Fruit fly (Drosophila melanogaster) whole organism, embryonic: Measurements from ENCODE around the gene Plc21C.

Experiments
- Bdp1 ChIP-seq: fragments of 200-800 bp; sonication (Bioruptor generic); optimal IDR thresholded peaks from 3 replicates; lab custom pipeline; 2016; ENCODE audit warnings: missing biosample characterization, missing genetic modification characterization
- CG10431 ChIP-seq: fragments of 200-800 bp; sonication (Bioruptor generic); optimal IDR thresholded peaks from 3 replicates; lab custom pipeline; 2018; ENCODE audit warnings: missing biosample characterization, mild to moderate bottlenecking, missing genetic modification characterization
- CG12299 ChIP-seq: fragments of 200-800 bp; sonication (Bioruptor generic); optimal IDR thresholded peaks from 2 replicates; lab custom pipeline; 2018; ENCODE audit warnings: missing biosample characterization, mild to moderate bottlenecking, missing genetic modification characterization
- CG30403 ChIP-seq: fragments of 200-800 bp; sonication (Bioruptor generic); optimal IDR thresholded peaks from 3 replicates; lab custom pipeline; 2016; ENCODE audit warnings: missing biosample characterization, missing genetic modification characterization
- CG4854 ChIP-seq: fragments of 200-800 bp; sonication (Bioruptor generic); optimal IDR thresholded peaks from 2 replicates; lab custom pipeline; 2016; ENCODE audit warnings: missing biosample characterization, missing genetic modification characterization, inconsistent platforms
- CG7963 ChIP-seq: fragments of 200-800 bp; sonication (Bioruptor generic); IDR thresholded peaks from 3 replicates; pipeline ENCODE4 v1.3.6; 2022; ENCODE audit warnings: missing biosample characterization, missing genetic modification characterization; ENCODE audit not compliant: partially characterized antibody
- CG7987 ChIP-seq: fragments of 200-800 bp; sonication (Bioruptor generic); optimal IDR thresholded peaks from 2 replicates; lab custom pipeline; 2018; ENCODE audit warnings: missing biosample characterization, mild to moderate bottlenecking, missing genetic modification characterization, moderate library complexity
- Deaf1 ChIP-seq: fragments of 200-800 bp; optimal IDR thresholded peaks from 3 replicates; lab custom pipeline; 2019; ENCODE audit warnings: missing biosample characterization, mild to moderate bottlenecking, missing genetic modification characterization, moderate library complexity
- Dp ChIP-seq: fragments of 200-800 bp; sonication (Bioruptor generic); optimal IDR thresholded peaks from 2 replicates; lab custom pipeline; 2018; ENCODE audit warnings: missing biosample characterization, mild to moderate bottlenecking, missing genetic modification characterization, moderate library complexity
- Ets97D ChIP-seq: fragments of 200-800 bp; sonication (Bioruptor generic); optimal IDR thresholded peaks from 3 replicates; lab custom pipeline; 2016; ENCODE audit warnings: missing biosample characterization, missing genetic modification characterization
- Hmr ChIP-seq: fragments of 200-800 bp; sonication (Bioruptor generic); optimal IDR thresholded peaks from 3 replicates; lab custom pipeline; 2017; ENCODE audit warnings: mild to moderate bottlenecking, missing biosample characterization, missing genetic modification reagents, missing genetic modification characterization
- Jarid2 ChIP-seq: fragments of 200-800 bp; sonication (Bioruptor generic); optimal IDR thresholded peaks from 3 replicates; lab custom pipeline; 2017; ENCODE audit warnings: mild to moderate bottlenecking, missing biosample characterization, missing genetic modification reagents, missing genetic modification characterization
- Myb ChIP-seq: fragments of 200-800 bp; sonication (Bioruptor generic); optimal IDR thresholded peaks from 2 replicates; lab custom pipeline; 2016; ENCODE audit warnings: missing biosample characterization, missing genetic modification characterization
- NC2α ChIP-seq: fragments of 200-800 bp; sonication (Bioruptor generic); optimal IDR thresholded peaks from 2 replicates; lab custom pipeline; 2016; ENCODE audit warnings: missing biosample characterization, missing genetic modification characterization
- amos ChIP-seq: fragments of 200-800 bp; sonication (Bioruptor generic); IDR thresholded peaks from 2 replicates; pipeline ENCODE4 v1.3.6; 2022; ENCODE audit warnings: missing biosample characterization, missing genetic modification characterization; ENCODE audit not compliant: partially characterized antibody
- bab2 ChIP-seq: fragments of 200-800 bp; sonication (Bioruptor generic); optimal IDR thresholded peaks from 2 replicates; lab custom pipeline; 2016; ENCODE audit warnings: missing biosample characterization, missing genetic modification characterization
- br ChIP-seq: fragments of >200 bp; optimal IDR thresholded peaks from 2 replicates; lab custom pipeline; 2017
- knrl ChIP-seq: fragments of 200-800 bp; sonication (Bioruptor generic); IDR thresholded peaks from 3 replicates; pipeline ENCODE4 v1.3.6; 2022; ENCODE audit warnings: missing biosample characterization, missing genetic modification characterization; ENCODE audit not compliant: partially characterized antibody
- toy ChIP-seq: fragments of 200-800 bp; sonication (Bioruptor generic); IDR thresholded peaks from 2 replicates; pipeline ENCODE4 v1.3.6; 2022; ENCODE audit warnings: missing biosample characterization, missing genetic modification characterization
- tup ChIP-seq: fragments of 200-800 bp; sonication (Bioruptor generic); optimal IDR thresholded peaks from 2 replicates; lab custom pipeline; 2016; ENCODE audit warnings: missing biosample characterization, mild to moderate bottlenecking, missing genetic modification characterization, moderate library complexity

Gene Plc21C

DNA sequence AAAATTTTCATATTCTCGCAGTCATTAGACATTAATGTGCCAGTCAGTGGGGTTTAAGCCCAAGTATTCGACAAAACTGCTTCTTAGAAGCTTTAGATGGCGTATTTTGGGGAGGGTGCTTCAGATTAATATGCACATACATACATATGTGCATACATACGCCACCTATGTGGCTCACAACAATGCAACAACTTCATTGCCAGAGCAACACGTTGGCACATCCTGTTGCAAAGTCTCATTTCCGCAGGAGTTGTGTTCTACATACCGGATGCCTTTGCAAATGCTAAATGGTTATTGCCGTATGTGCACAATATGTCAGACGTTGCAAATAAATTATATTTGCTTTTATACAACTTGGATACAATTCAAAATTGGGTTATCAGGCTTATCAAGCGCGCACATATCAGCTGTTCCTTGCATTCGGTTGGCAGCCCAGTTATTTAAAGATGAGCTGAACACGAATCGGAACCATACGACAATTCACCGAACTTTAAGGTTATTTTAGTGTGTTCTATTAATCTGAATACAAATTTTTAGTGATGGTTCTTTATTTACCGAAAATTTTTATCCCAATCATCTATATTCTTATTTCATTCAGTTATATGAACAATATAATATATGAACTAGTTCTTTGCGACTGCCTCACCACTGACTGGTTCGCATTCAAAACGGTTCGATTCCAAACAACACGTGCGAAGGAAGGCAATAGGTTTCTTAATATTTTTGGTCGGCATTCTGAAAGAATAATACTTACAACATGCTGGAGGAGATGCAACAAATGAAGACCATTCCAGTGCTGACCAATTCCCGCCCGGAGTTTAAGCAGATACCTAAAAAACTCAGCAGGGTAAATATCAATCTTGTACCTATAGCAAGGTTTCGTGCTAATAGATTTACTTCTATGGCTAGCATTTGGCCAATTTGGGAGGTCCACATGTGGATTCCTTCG is 98.2 kb downstream of the Plc21C start, which contains the start of gene Polr1B (continued):
- no peak for TF ChIP-seq Bdp1 (GFP tag; lab: Kevin White, UChicago)
- no peak for TF ChIP-seq NC2α (GFP tag; lab: Kevin White, UChicago)
- no peak for TF ChIP-seq Jarid2 (GFP tag; lab: Kevin White, UChicago)
- peak; percentile 33 for TF ChIP-seq Myb
- no peak for TF ChIP-seq toy (GFP tag; lab: Robert Waterston, UW)
- no peak for TF ChIP-seq CG4854
- TF ChIP-seq CG7987 (GFP tag; lab: Kevin White, UChicago): no peak
- TF ChIP-seq Ets97D (GFP tag; lab: Kevin White, UChicago): peak; percentile 42
- TF ChIP-seq Hmr: no peak
- TF ChIP-seq bab2 (GFP tag; lab: Kevin White, UChicago): no peak
- no peak for TF ChIP-seq CG7963 (GFP tag; lab: Robert Waterston, UW)
- no peak for TF ChIP-seq tup (GFP tag; lab: Kevin White, UChicago)
- peak; percentile 24 for TF ChIP-seq CG30403 (GFP tag; lab: Kevin White, UChicago)
- peak; percentile 19 for TF ChIP-seq CG12299
- TF ChIP-seq amos: peak; percentile 64
- TF ChIP-seq knrl: peak; percentile 78
- no peak for TF ChIP-seq br
- peak; percentile 94 for TF ChIP-seq Dp (GFP tag; lab: Kevin White, UChicago)
- TF ChIP-seq Deaf1: no peak
- no peak for TF ChIP-seq CG10431 (GFP tag; lab: Kevin White, UChicago)
